Worm (Caenorhabditis elegans) whole organism, young adult: ENCODE data around the gene R02D5.1.

ENCODE experiments used
- B0019.2 ChIP-seq: fragments of 200-800 bp; sonication (Bioruptor generic); conservative IDR thresholded peaks from 2 replicates; pipeline ENCODE4 v1.3.6; 2022; ENCODE audit warnings: missing genetic modification reagents, missing genetic modification characterization, missing compliant biosample characterization
- B0035.1 ChIP-seq: sonication (generic microtip); optimal IDR thresholded peaks from 2 replicates; lab custom pipeline; 2016; ENCODE audit warnings: missing genetic modification characterization, mild to moderate bottlenecking, missing compliant biosample characterization, missing genotype, missing genetic modification reagents
- C17E4.6 ChIP-seq: fragments of 200-800 bp; sonication (Bioruptor generic); IDR thresholded peaks from 2 replicates; pipeline ENCODE4 v1.3.6; 2022; ENCODE audit warnings: missing genetic modification reagents, missing genetic modification characterization, missing compliant biosample characterization
- T26A5.8 ChIP-seq: sonication (generic microtip); optimal IDR thresholded peaks from 2 replicates; lab custom pipeline; 2016; ENCODE audit warnings: missing genetic modification characterization, missing compliant biosample characterization
- Y95B8A.8 ChIP-seq: fragments of 200-800 bp; sonication (Bioruptor generic); IDR thresholded peaks from 2 replicates; pipeline ENCODE4 v1.3.6; 2022; ENCODE audit warnings: missing genetic modification reagents, missing genetic modification characterization, missing compliant biosample characterization
- ZK185.1 ChIP-seq: sonication (generic microtip); optimal IDR thresholded peaks from 2 replicates; lab custom pipeline; 2016; ENCODE audit warnings: mild to moderate bottlenecking, missing genetic modification characterization, missing compliant biosample characterization; ENCODE audit not compliant: poor library complexity, severe bottlenecking
- akir-1 ChIP-seq: fragments of 200-800 bp; sonication (Bioruptor generic); optimal IDR thresholded peaks from 2 replicates; lab custom pipeline; 2018; ENCODE audit warnings: mild to moderate bottlenecking, missing genetic modification characterization, moderate library complexity, missing compliant biosample characterization
- ama-1 ChIP-seq, 3 experiments: fragments of 150-350 bp in 1 of 3; sonication (generic microtip) in 2 of 3; optimal IDR thresholded peaks; 2 replicates each; lab custom pipeline; 2014 to 2018; ENCODE audit warnings: missing biosample characterization in 2 of 3, missing genetic modification characterization in 2 of 3, missing genetic modification reagents in 2 of 3
- aptf-3 ChIP-seq: fragments of 200-800 bp; sonication (Bioruptor generic); IDR thresholded peaks from 2 replicates; pipeline ENCODE4 v1.3.6; 2022; ENCODE audit warnings: missing genetic modification characterization, missing compliant biosample characterization
- athp-1 ChIP-seq: sonication (generic microtip); optimal IDR thresholded peaks from 2 replicates; lab custom pipeline; 2017; ENCODE audit warnings: mild to moderate bottlenecking, missing genetic modification characterization, missing compliant biosample characterization
- ccch-3 ChIP-seq: fragments of 200-800 bp; sonication (Bioruptor generic); optimal IDR thresholded peaks from 2 replicates; lab custom pipeline; 2018; ENCODE audit warnings: mild to moderate bottlenecking, missing genetic modification characterization, missing compliant biosample characterization
- ceh-100 ChIP-seq: fragments of 200-800 bp; sonication (Bioruptor generic); IDR thresholded peaks from 2 replicates; pipeline ENCODE4 v1.3.6; 2022; ENCODE audit warnings: missing genetic modification reagents, missing genetic modification characterization, missing compliant biosample characterization
- ceh-27 ChIP-seq: fragments of 200-800 bp; sonication (Bioruptor generic); optimal IDR thresholded peaks from 2 replicates; lab custom pipeline; 2018; ENCODE audit warnings: mild to moderate bottlenecking, missing genetic modification characterization, moderate library complexity, missing compliant biosample characterization
- ceh-58 ChIP-seq: fragments of 200-800 bp; sonication (Bioruptor generic); IDR thresholded peaks from 2 replicates; pipeline ENCODE4 v1.3.6; 2022; ENCODE audit warnings: missing genetic modification characterization, missing compliant biosample characterization
- die-1 ChIP-seq: sonication (generic microtip); optimal IDR thresholded peaks from 2 replicates; lab custom pipeline; 2016; ENCODE audit warnings: missing genotype, mild to moderate bottlenecking, missing genetic modification characterization, missing compliant biosample characterization
- dpl-1 ChIP-seq: fragments of 150-350 bp; optimal IDR thresholded peaks from 2 replicates; lab custom pipeline; 2014; ENCODE audit warnings: missing biosample characterization, missing genetic modification reagents, missing genetic modification characterization
- egrh-3 ChIP-seq: fragments of 200-800 bp; sonication (Bioruptor generic); IDR thresholded peaks from 2 replicates; pipeline ENCODE4 v1.3.6; 2022; ENCODE audit warnings: missing genetic modification reagents, missing genetic modification characterization, missing compliant biosample characterization
- gei-17 ChIP-seq: fragments of 200-800 bp; sonication (Bioruptor generic); optimal IDR thresholded peaks from 2 replicates; lab custom pipeline; 2018; ENCODE audit warnings: mild to moderate bottlenecking, missing genetic modification characterization, missing compliant biosample characterization
- him-1 ChIP-seq: sonication (generic microtip); optimal IDR thresholded peaks from 2 replicates; lab custom pipeline; 2016; ENCODE audit warnings: missing genotype, missing genetic modification reagents, missing genetic modification characterization, missing compliant biosample characterization
- hlh-12 ChIP-seq: sonication (generic microtip); optimal IDR thresholded peaks from 2 replicates; lab custom pipeline; 2016; ENCODE audit warnings: missing genetic modification characterization, missing compliant biosample characterization
- hlh-26 ChIP-seq: fragments of 200-800 bp; sonication (Bioruptor generic); conservative IDR thresholded peaks from 2 replicates; pipeline ENCODE4 v1.3.6; 2022; ENCODE audit warnings: missing genetic modification reagents, missing genetic modification characterization, missing compliant biosample characterization
- lin-54 ChIP-seq: fragments of 200-800 bp; sonication (Bioruptor generic); optimal IDR thresholded peaks from 2 replicates; lab custom pipeline; 2018; ENCODE audit warnings: mild to moderate bottlenecking, missing genetic modification characterization, missing compliant biosample characterization
- madf-3 ChIP-seq: fragments of 200-800 bp; sonication (Bioruptor generic); IDR thresholded peaks from 2 replicates; pipeline ENCODE4 v1.3.6; 2022; ENCODE audit warnings: missing genetic modification reagents, missing genetic modification characterization, missing compliant biosample characterization
- madf-6 ChIP-seq: fragments of 200-800 bp; sonication (Bioruptor generic); IDR thresholded peaks from 2 replicates; pipeline ENCODE4 v1.3.6; 2022; ENCODE audit warnings: missing genetic modification reagents, missing genetic modification characterization, missing compliant biosample characterization
- mel-28 ChIP-seq: sonication (generic microtip); optimal IDR thresholded peaks from 2 replicates; lab custom pipeline; 2016; ENCODE audit warnings: borderline replicate concordance, mild to moderate bottlenecking, missing genetic modification characterization, missing compliant biosample characterization
- nhr-120 ChIP-seq: fragments of 200-800 bp; sonication (Bioruptor generic); IDR thresholded peaks from 2 replicates; pipeline ENCODE4 v1.3.6; 2022; ENCODE audit warnings: missing genetic modification characterization, missing compliant biosample characterization
- nhr-80 ChIP-seq: sonication (generic microtip); optimal IDR thresholded peaks from 2 replicates; lab custom pipeline; 2016; ENCODE audit warnings: missing genetic modification characterization, missing compliant biosample characterization
- rec-8 ChIP-seq, 2 experiments: sonication (generic microtip); optimal IDR thresholded peaks; 2 replicates each; lab custom pipeline; 2016; ENCODE audit warnings: mild to moderate bottlenecking in 2 of 2, missing genetic modification characterization in 2 of 2, missing genetic modification reagents in 2 of 2, missing genotype in 2 of 2, missing biosample characterization in 1 of 2, missing compliant biosample characterization in 1 of 2, moderate library complexity in 1 of 2
- rpc-1 ChIP-seq, 2 experiments: fragments of 150-350 bp in 1 of 2; sonication (generic microtip) in 1 of 2; optimal IDR thresholded peaks; 2 replicates each; lab custom pipeline; 2014 to 2018; ENCODE audit warnings: missing biosample characterization in 1 of 2, missing genetic modification characterization in 1 of 2, missing genetic modification reagents in 1 of 2, missing genotype in 1 of 2
- sea-2 ChIP-seq: fragments of 200-800 bp; sonication (Bioruptor generic); IDR thresholded peaks from 2 replicates; pipeline ENCODE4 v1.3.6; 2022; ENCODE audit warnings: missing genetic modification characterization, missing compliant biosample characterization
- snpc-1.3 ChIP-seq: sonication (generic microtip); optimal IDR thresholded peaks from 2 replicates; lab custom pipeline; 2017; ENCODE audit warnings: missing genetic modification characterization, mild to moderate bottlenecking, missing compliant biosample characterization, antibody characterized with exemption, moderate library complexity, missing genotype, missing genetic modification reagents; ENCODE audit not compliant: insufficient read depth

The R02D5.1 gene

ce11 chrV:14508556-14508955, 507 bp downstream of the R02D5.1 start:
- no peak for TF ChIP-seq ceh-27 (GFP tag; lab: Kevin White, UChicago)
- TF ChIP-seq hlh-12 (tag; lab: Kevin White, UChicago), result no peak
- TF ChIP-seq snpc-1.3 (tag; lab: Kevin White, UChicago), result no peak
- no peak for TF ChIP-seq dpl-1 (GFP tag; lab: Kevin White, UChicago)
- TF ChIP-seq ceh-58, result no peak
- TF ChIP-seq, all 124 proteins: peak for 0

ce11 chrV:14510746-14511145, 2.7 kb downstream of the R02D5.1 start, which contains the start of gene R02D5.9:
Gene R02D5.9, minus strand, starts transcription at chrV:14511123.
- no peak for TF ChIP-seq gei-17
- no peak for TF ChIP-seq ccch-3
- no peak for TF ChIP-seq akir-1 (GFP tag; lab: Kevin White, UChicago)
- no peak for TF ChIP-seq T26A5.8 (tag; lab: Kevin White, UChicago)
- TF ChIP-seq mel-28 (tag; lab: Kevin White, UChicago), result no peak
- TF ChIP-seq aptf-3, result no peak
- TF ChIP-seq madf-3 (GFP tag; lab: Robert Waterston, UW), result no peak
- TF ChIP-seq nhr-80, result no peak
- no peak for TF ChIP-seq B0019.2 (GFP tag; lab: Robert Waterston, UW)
- no peak for TF ChIP-seq dpl-1 (GFP tag; lab: Kevin White, UChicago)
- TF ChIP-seq rec-8 (tag; optimal IDR thresholded peaks at IDR 0.05; lab: Kevin White, UChicago), result no peak
- no peak for TF ChIP-seq B0035.1 (tag; lab: Kevin White, UChicago)
- no peak for TF ChIP-seq C17E4.6 (GFP tag; lab: Robert Waterston, UW)
- TF ChIP-seq sea-2, result no peak

ce11 chrV:14518010-14518409, 10.0 kb downstream of the R02D5.1 start, which contains the start of gene R02D5.6:
Gene R02D5.6, minus strand, starts transcription at chrV:14518110.
- TF ChIP-seq hlh-26 (no peak), ZK185.1 (no peak), ama-1 (optimal IDR thresholded peaks at IDR 0.05; lab: Kevin White, UChicago) (no peak), ama-1 (GFP tag; optimal IDR thresholded peaks at IDR 0.05; lab: Kevin White, UChicago) (no peak), nhr-120 (GFP tag; lab: Robert Waterston, UW) (no peak), athp-1 (no peak), rpc-1 (optimal IDR thresholded peaks at IDR 0.05; lab: Kevin White, UChicago) (no peak), rpc-1 (tag; optimal IDR thresholded peaks at IDR 0.05; lab: Kevin White, UChicago) (no peak), akir-1 (GFP tag; lab: Kevin White, UChicago) (no peak), dpl-1 (GFP tag; lab: Kevin White, UChicago) (no peak), him-1 (tag; lab: Kevin White, UChicago) (no peak), egrh-3 (GFP tag; lab: Robert Waterston, UW) (no peak), T26A5.8 (tag; lab: Kevin White, UChicago) (no peak), hlh-12 (tag; lab: Kevin White, UChicago) (no peak), madf-6 (GFP tag; lab: Robert Waterston, UW) (no peak), ceh-100 (GFP tag; lab: Robert Waterston, UW) (no peak), Y95B8A.8 (GFP tag; lab: Robert Waterston, UW) (no peak), B0035.1 (tag; lab: Kevin White, UChicago) (no peak)

ce11 chrV:14519268-14519667, 11.2 kb downstream of the R02D5.1 start, which contains the start of gene R02D5.8:
Gene R02D5.8, minus strand, starts transcription at chrV:14519368.
- no peak for TF ChIP-seq lin-54 (GFP tag; lab: Kevin White, UChicago)
- TF ChIP-seq die-1 (tag; lab: Kevin White, UChicago), result no peak
- no peak for TF ChIP-seq nhr-80
- no peak for TF ChIP-seq rpc-1 (optimal IDR thresholded peaks at IDR 0.05; lab: Kevin White, UChicago)
- no peak for TF ChIP-seq rpc-1 (tag; optimal IDR thresholded peaks at IDR 0.05; lab: Kevin White, UChicago)
